Worm (Caenorhabditis elegans) whole organism, L4 larva: Measurements from ENCODE around the gene gst-31.

Experiments used
- F37D6.2 ChIP-seq: sonication (generic microtip); optimal IDR thresholded peaks from 2 replicates; lab custom pipeline; 2016; ENCODE audit warnings: mild to moderate bottlenecking, missing genetic modification characterization, missing compliant biosample characterization
- T20F7.1 ChIP-seq: fragments of 200-800 bp; sonication (Bioruptor generic); optimal IDR thresholded peaks from 2 replicates; lab custom pipeline; 2018; ENCODE audit warnings: mild to moderate bottlenecking, missing genetic modification characterization, missing compliant biosample characterization
- ZK337.2 ChIP-seq: fragments of 200-800 bp; sonication (Bioruptor generic); IDR thresholded peaks from 2 replicates; pipeline ENCODE4 v1.3.6; 2022; ENCODE audit warnings: missing genetic modification reagents, missing genetic modification characterization, missing compliant biosample characterization
- aha-1 ChIP-seq: fragments of 150-350 bp; peaks from one replicate; lab custom pipeline; 2014; ENCODE audit warnings: missing biosample characterization, missing genetic modification characterization
- aly-2 ChIP-seq: sonication (generic microtip); optimal IDR thresholded peaks from 2 replicates; lab custom pipeline; 2018; ENCODE audit warnings: missing biosample characterization, missing genetic modification characterization
- daf-16 ChIP-seq, 3 experiments: sonication (generic microtip); optimal IDR thresholded peaks; 2 replicates each; lab custom pipeline; 2016 to 2017; ENCODE audit warnings: missing genetic modification characterization in 3 of 3, missing genetic modification reagents in 3 of 3, mild to moderate bottlenecking in 2 of 3, missing compliant biosample characterization in 2 of 3, missing biosample characterization in 1 of 3, moderate library complexity in 1 of 3
- dmd-6 ChIP-seq: fragments of 200-800 bp; sonication (Bioruptor generic); IDR thresholded peaks from 2 replicates; pipeline ENCODE4 v1.3.6; 2022; ENCODE audit warnings: missing genetic modification reagents, missing genetic modification characterization, missing compliant biosample characterization
- dmd-8 ChIP-seq: fragments of 200-800 bp; sonication (Bioruptor generic); IDR thresholded peaks from 2 replicates; pipeline ENCODE4 v1.3.6; 2022; ENCODE audit warnings: missing genetic modification characterization, missing compliant biosample characterization
- dve-1 ChIP-seq: sonication (generic microtip); optimal IDR thresholded peaks from 2 replicates; lab custom pipeline; 2017; ENCODE audit warnings: antibody characterized with exemption, mild to moderate bottlenecking, missing genetic modification characterization, missing compliant biosample characterization; ENCODE audit not compliant: insufficient read depth
- gei-8 ChIP-seq: fragments of 200-800 bp; sonication (Bioruptor generic); optimal IDR thresholded peaks from 2 replicates; lab custom pipeline; 2018; ENCODE audit warnings: mild to moderate bottlenecking, missing genetic modification characterization, missing compliant biosample characterization
- hif-1 ChIP-seq, 2 experiments: sonication (generic microtip); optimal IDR thresholded peaks; 2 replicates each; lab custom pipeline; 2016 to 2017; ENCODE audit warnings: missing compliant biosample characterization in 2 of 2, missing genetic modification characterization in 2 of 2, missing genetic modification reagents in 2 of 2, missing genotype in 2 of 2, mild to moderate bottlenecking in 1 of 2
- hlh-11 ChIP-seq: fragments of 200-800 bp; sonication (Bioruptor generic); optimal IDR thresholded peaks from 2 replicates; lab custom pipeline; 2018; ENCODE audit warnings: mild to moderate bottlenecking, missing genetic modification characterization, missing compliant biosample characterization
- hlh-30 ChIP-seq: sonication (generic microtip); optimal IDR thresholded peaks from 2 replicates; lab custom pipeline; 2017; ENCODE audit warnings: antibody characterized with exemption, mild to moderate bottlenecking, missing genetic modification characterization, missing compliant biosample characterization; ENCODE audit not compliant: insufficient read depth
- hmg-1.1 ChIP-seq: fragments of 200-800 bp; sonication (Bioruptor generic); IDR thresholded peaks from 2 replicates; pipeline ENCODE4 v1.3.6; 2022; ENCODE audit warnings: missing genetic modification reagents, missing genetic modification characterization, missing compliant biosample characterization
- lin-13 ChIP-seq: fragments of 150-350 bp; optimal IDR thresholded peaks from 2 replicates; lab custom pipeline; 2014; ENCODE audit warnings: missing biosample characterization, missing genetic modification reagents, missing genetic modification characterization
- lin-39 ChIP-seq: fragments of 150-350 bp; optimal IDR thresholded peaks from 2 replicates; lab custom pipeline; 2014; ENCODE audit warnings: missing biosample characterization, missing genetic modification reagents, missing genetic modification characterization
- lsy-2 ChIP-seq, 2 experiments: fragments of 150-350 bp in 1 of 2; sonication (generic microtip) in 1 of 2; optimal IDR thresholded peaks; 2 replicates each; lab custom pipeline; 2014 to 2017; ENCODE audit warnings: missing biosample characterization in 2 of 2, missing genetic modification characterization in 2 of 2
- madf-9 ChIP-seq: fragments of 200-800 bp; sonication (Bioruptor generic); conservative IDR thresholded peaks from 2 replicates; pipeline ENCODE4 v1.3.6; 2022; ENCODE audit warnings: missing genetic modification reagents, missing genetic modification characterization, missing compliant biosample characterization
- mdl-1 ChIP-seq, 2 experiments: fragments of 150-350 bp in 1 of 2; sonication (generic microtip) in 1 of 2; optimal IDR thresholded peaks; 2 replicates each; lab custom pipeline; 2014 to 2017; ENCODE audit warnings: missing biosample characterization in 2 of 2, missing genetic modification characterization in 2 of 2
- mdt-29 ChIP-seq: fragments of 200-800 bp; sonication (Bioruptor generic); IDR thresholded peaks from 2 replicates; pipeline ENCODE4 v1.3.6; 2022; ENCODE audit warnings: missing genetic modification reagents, missing genetic modification characterization, missing compliant biosample characterization
- mep-1 ChIP-seq: fragments of 150-350 bp; sonication (generic microtip); optimal IDR thresholded peaks from 3 replicates; lab custom pipeline; 2014; ENCODE audit warnings: missing biosample characterization, missing genetic modification characterization
- mes-2 ChIP-seq: sonication (generic microtip); optimal IDR thresholded peaks from 2 replicates; lab custom pipeline; 2016; ENCODE audit warnings: missing genotype, mild to moderate bottlenecking, missing genetic modification characterization, missing compliant biosample characterization; ENCODE audit not compliant: poor library complexity, severe bottlenecking
- mxl-2 ChIP-seq: fragments of 200-800 bp; sonication (Bioruptor generic); conservative IDR thresholded peaks from 2 replicates; pipeline ENCODE4 v1.3.6; 2022; ENCODE audit warnings: missing genetic modification reagents, missing genetic modification characterization, missing compliant biosample characterization
- mxl-3 ChIP-seq: fragments of 200-800 bp; sonication (Bioruptor generic); optimal IDR thresholded peaks from 2 replicates; lab custom pipeline; 2018; ENCODE audit warnings: mild to moderate bottlenecking, missing genetic modification characterization, missing compliant biosample characterization
- nhr-102 ChIP-seq: sonication (generic microtip); optimal IDR thresholded peaks from 2 replicates; lab custom pipeline; 2016; ENCODE audit warnings: mild to moderate bottlenecking, missing genetic modification characterization, moderate library complexity, missing compliant biosample characterization
- nhr-237 ChIP-seq: sonication (generic microtip); optimal IDR thresholded peaks from 2 replicates; lab custom pipeline; 2017; ENCODE audit warnings: missing biosample characterization, missing genetic modification characterization
- nhr-25 ChIP-seq: sonication (generic microtip); optimal IDR thresholded peaks from 2 replicates; lab custom pipeline; 2017; ENCODE audit warnings: missing genetic modification characterization, mild to moderate bottlenecking, missing compliant biosample characterization, antibody characterized with exemption, moderate library complexity, borderline replicate concordance; ENCODE audit not compliant: insufficient read depth
- nhr-28 ChIP-seq: fragments of 150-350 bp; optimal IDR thresholded peaks from 2 replicates; lab custom pipeline; 2014; ENCODE audit warnings: missing biosample characterization, missing genetic modification characterization
- nhr-77 ChIP-seq: fragments of 150-350 bp; optimal IDR thresholded peaks from 2 replicates; lab custom pipeline; 2014; ENCODE audit warnings: missing biosample characterization, missing genetic modification characterization
- php-3 ChIP-seq: fragments of 200-800 bp; sonication (Bioruptor generic); IDR thresholded peaks from 2 replicates; pipeline ENCODE4 v1.3.6; 2022; ENCODE audit warnings: missing genetic modification reagents, missing genetic modification characterization, missing compliant biosample characterization
- sdz-12 ChIP-seq: fragments of 200-800 bp; sonication (Bioruptor generic); optimal IDR thresholded peaks from 2 replicates; lab custom pipeline; 2018; ENCODE audit warnings: mild to moderate bottlenecking, missing genetic modification characterization, missing compliant biosample characterization
- set-16 ChIP-seq: fragments of 200-800 bp; sonication (Bioruptor generic); IDR thresholded peaks from 2 replicates; pipeline ENCODE4 v1.3.6; 2022; ENCODE audit warnings: missing genetic modification reagents, missing genetic modification characterization, missing compliant biosample characterization
- snpc-1.2 ChIP-seq: fragments of 200-800 bp; sonication (Bioruptor generic); IDR thresholded peaks from 2 replicates; pipeline ENCODE4 v1.3.6; 2022; ENCODE audit warnings: missing genetic modification reagents, missing genetic modification characterization, missing compliant biosample characterization
- tag-97 ChIP-seq: fragments of 200-800 bp; sonication (Bioruptor generic); IDR thresholded peaks from 2 replicates; pipeline ENCODE4 v1.3.6; 2022; ENCODE audit warnings: missing genetic modification characterization, missing compliant biosample characterization
- tra-1 ChIP-seq: fragments of 200-800 bp; sonication (Bioruptor generic); IDR thresholded peaks from 2 replicates; pipeline ENCODE4 v1.3.6; 2022; ENCODE audit warnings: missing genetic modification reagents, missing genetic modification characterization, missing compliant biosample characterization
- unc-62 ChIP-seq, 3 experiments: fragments of 150-350 bp in 1 of 3; sonication (generic microtip); optimal IDR thresholded peaks in 2 of 3; peaks in 1 of 3; 1 replicate in 1 of 3; 2 replicates in 2 of 3; lab custom pipeline; 2014 to 2017; ENCODE audit warnings: missing biosample characterization in 3 of 3, missing genetic modification characterization in 3 of 3, missing genetic modification reagents in 3 of 3, missing genotype in 1 of 3
- vab-7 ChIP-seq: fragments of 200-800 bp; sonication (Bioruptor generic); IDR thresholded peaks from 2 replicates; pipeline ENCODE4 v1.3.6; 2022; ENCODE audit warnings: missing genetic modification reagents, missing genetic modification characterization, missing compliant biosample characterization
- ztf-7 ChIP-seq: fragments of 150-350 bp; optimal IDR thresholded peaks from 2 replicates; lab custom pipeline; 2014; ENCODE audit warnings: missing biosample characterization, missing genetic modification characterization

gst-31 gene

DNA sequence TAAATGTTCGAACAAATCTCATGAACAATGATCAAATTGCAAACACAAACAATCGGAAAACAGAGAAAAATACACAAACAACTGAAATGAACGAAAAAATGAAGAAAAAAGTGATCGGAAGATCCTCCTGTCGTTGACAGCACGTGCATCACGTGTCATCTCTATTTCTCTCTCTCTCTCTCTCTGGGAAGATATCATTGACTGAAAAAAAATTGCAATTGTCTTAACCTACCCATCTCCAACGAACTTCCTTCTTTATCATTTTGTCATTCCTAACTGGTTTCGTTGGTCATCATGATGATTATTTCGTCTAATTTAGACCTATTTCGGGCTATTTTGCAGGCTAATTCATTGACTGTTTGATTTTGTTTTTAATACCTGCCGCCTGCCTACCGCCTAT is 30.6 kb upstream of the gst-31 start (continued):
- no peak for TF ChIP-seq ztf-7
- no peak for TF ChIP-seq vab-7 (GFP tag; lab: Robert Waterston, UW)

DNA sequence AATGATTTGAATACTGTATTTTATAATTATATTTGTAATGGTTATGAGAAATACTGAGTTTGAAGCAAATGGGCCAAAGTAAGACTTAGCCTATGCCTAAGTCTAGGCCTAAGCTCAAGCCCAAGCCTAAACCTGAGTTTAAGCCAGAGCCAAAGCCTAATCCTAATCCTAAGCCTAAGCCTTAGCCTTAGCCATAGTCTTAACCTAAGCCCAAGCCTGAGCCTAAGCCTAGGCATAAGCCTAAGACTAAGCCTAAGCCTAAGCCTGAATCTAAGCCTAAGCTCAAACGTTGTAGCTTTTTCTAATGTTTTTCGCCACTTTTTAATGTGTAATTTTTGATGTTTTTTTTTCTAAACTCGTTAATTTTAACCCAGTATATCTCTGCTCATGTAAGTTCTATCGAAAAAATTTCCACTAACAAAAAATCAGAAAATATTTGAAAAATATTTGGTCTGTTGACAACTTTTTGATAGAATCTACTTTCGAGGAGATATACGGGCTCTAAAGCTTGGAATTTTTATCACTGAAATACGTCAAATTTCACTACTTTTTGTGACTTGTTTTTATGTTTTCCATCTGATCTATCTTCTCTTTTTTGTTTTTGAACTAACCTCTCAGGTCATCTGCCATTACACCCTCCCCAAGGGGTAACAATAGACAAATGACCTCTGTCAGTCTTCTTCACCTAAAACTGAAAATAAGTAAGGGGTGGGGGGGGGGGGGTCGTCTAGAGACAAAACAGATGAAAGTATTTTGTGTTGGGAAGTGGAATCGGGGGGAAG is 29.5 kb upstream of the gst-31 start:
- no peak for TF ChIP-seq T20F7.1 (GFP tag; lab: Kevin White, UChicago)
- TF ChIP-seq dmd-6 (GFP tag; lab: Robert Waterston, UW), result peak; percentile 13; the same call in 1 of the 2 replicates
- TF ChIP-seq unc-62 (GFP tag; optimal IDR thresholded peaks at IDR 0.05 in 1 of 2; lab: Kevin White, UChicago), result peak in 1 of 2 experiments; percentile 67
- no peak for TF ChIP-seq unc-62 (tag; optimal IDR thresholded peaks at IDR 0.05; lab: Kevin White, UChicago)

DNA sequence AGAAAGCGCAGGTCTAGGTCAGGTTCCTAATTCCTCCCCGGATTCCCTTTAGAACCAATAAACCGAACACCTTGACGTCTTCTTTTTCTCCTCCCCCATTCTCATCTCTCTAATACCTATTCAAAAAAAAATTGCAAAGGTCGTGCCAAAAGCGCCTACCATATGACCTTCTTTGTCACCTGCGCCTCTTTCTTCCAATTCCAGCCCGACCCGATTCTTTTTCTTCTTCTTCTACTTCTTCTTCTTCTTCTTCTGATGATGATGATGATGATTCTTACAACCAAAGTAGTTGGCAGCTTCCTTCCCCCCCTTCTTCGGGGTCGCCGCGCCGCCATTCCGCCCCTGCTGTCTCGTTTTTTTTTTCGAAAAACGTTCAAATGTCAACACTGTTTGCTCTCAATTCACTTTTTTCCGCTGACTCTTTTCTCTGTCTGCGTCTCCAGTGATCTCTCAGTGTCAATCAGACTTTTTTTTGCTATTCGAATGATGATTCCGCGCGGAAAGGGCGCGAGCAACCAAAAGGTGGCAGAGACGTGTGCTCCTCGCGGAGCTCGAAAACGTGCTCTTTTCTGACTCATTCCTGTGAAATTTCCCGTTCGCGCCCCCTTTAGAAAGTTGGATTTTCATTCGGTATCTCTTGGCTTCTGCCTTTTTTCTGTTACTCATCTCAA is 28.8 kb upstream of the gst-31 start:
- TF ChIP-seq madf-9 (GFP tag; lab: Robert Waterston, UW) (peak; percentile 84), hlh-30 (peak; percentile 66), gei-8 (no peak), dmd-8 (no peak), nhr-237 (tag; lab: Kevin White, UChicago) (no peak), tag-97 (GFP tag; lab: Robert Waterston, UW) (no peak), aha-1 (tag; lab: Kevin White, UChicago) (peak; percentile 82), sdz-12 (no peak), hif-1 (tag; optimal IDR thresholded peaks at IDR 0.05; lab: Kevin White, UChicago) (no peak), mep-1 (tag; lab: Kevin White, UChicago) (peak; percentile 41), vab-7 (GFP tag; lab: Robert Waterston, UW) (no peak), php-3 (GFP tag; lab: Robert Waterston, UW) (no peak), T20F7.1 (GFP tag; lab: Kevin White, UChicago) (no peak), snpc-1.2 (no peak), unc-62 (GFP tag; optimal IDR thresholded peaks at IDR 0.05 in 1 of 2; lab: Kevin White, UChicago) (peak in 1 of 2 experiments; percentile 7), unc-62 (tag; optimal IDR thresholded peaks at IDR 0.05; lab: Kevin White, UChicago) (no peak), hlh-11 (tag; lab: Kevin White, UChicago) (peak; percentile 18), lin-13 (peak; percentile 15), mdt-29 (GFP tag; lab: Robert Waterston, UW) (no peak), lin-39 (tag; lab: Kevin White, UChicago) (no peak), dve-1 (peak; percentile 19), tra-1 (GFP tag; lab: Robert Waterston, UW) (no peak), daf-16 (GFP tag; optimal IDR thresholded peaks at IDR 0.05; lab: Kevin White, UChicago) (no peak), daf-16 (tag; optimal IDR thresholded peaks at IDR 0.05; lab: Kevin White, UChicago) (peak; percentile 25), nhr-25 (tag; lab: Kevin White, UChicago) (peak; percentile 1), set-16 (GFP tag; lab: Robert Waterston, UW) (peak; percentile 24; the same call in 1 of the 2 replicates)

DNA sequence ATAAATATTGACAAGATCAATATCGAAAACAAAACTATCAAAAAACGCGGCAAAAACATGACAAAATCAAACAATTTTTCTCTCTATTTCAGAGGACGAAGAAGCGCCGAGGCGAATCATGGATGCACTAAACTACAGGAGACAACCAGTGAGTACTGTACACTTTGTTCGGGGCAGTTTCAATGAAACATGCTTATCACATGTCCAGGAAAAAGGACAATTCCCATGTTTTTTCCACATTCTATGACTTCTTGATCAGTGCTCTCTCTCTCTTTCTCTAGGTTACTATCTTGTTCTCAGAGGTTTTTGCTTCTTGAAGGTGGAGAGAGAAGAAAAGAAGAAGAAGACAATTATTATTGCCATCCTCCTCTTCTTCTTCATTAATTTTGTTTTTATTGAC is 22.7 kb upstream of the gst-31 start:
- peak; percentile 34 for TF ChIP-seq dve-1
- TF ChIP-seq lsy-2 (tag; optimal IDR thresholded peaks at IDR 0.05; lab: Kevin White, UChicago), result peak in 1 of 2 experiments; percentile 1
- no peak for TF ChIP-seq daf-16 (GFP tag; optimal IDR thresholded peaks at IDR 0.05; lab: Kevin White, UChicago)
- peak; percentile 74 for TF ChIP-seq daf-16 (tag; optimal IDR thresholded peaks at IDR 0.05; lab: Kevin White, UChicago)
- no peak for TF ChIP-seq madf-9 (GFP tag; lab: Robert Waterston, UW)
- no peak for TF ChIP-seq ZK337.2 (GFP tag; lab: Robert Waterston, UW)
- no peak for TF ChIP-seq hif-1 (tag; optimal IDR thresholded peaks at IDR 0.05; lab: Kevin White, UChicago)
- peak in 1 of 2 experiments; percentile 94 for TF ChIP-seq unc-62 (GFP tag; optimal IDR thresholded peaks at IDR 0.05 in 1 of 2; lab: Kevin White, UChicago)
- TF ChIP-seq unc-62 (tag; optimal IDR thresholded peaks at IDR 0.05; lab: Kevin White, UChicago), result no peak
- TF ChIP-seq nhr-102 (tag; lab: Kevin White, UChicago), result peak; percentile 7
- peak; percentile 59 for TF ChIP-seq nhr-28 (tag; lab: Kevin White, UChicago)
- TF ChIP-seq tra-1 (GFP tag; lab: Robert Waterston, UW), result no peak
- TF ChIP-seq hlh-11 (tag; lab: Kevin White, UChicago), result peak; percentile 64
- TF ChIP-seq mes-2, result peak; percentile 29
- TF ChIP-seq mxl-2 (GFP tag; lab: Robert Waterston, UW), result peak; percentile 38; the same call in 1 of the 2 replicates
- peak; percentile 65 for TF ChIP-seq nhr-77 (tag; lab: Kevin White, UChicago)
- peak; percentile 31 for TF ChIP-seq hlh-30
- TF ChIP-seq dmd-6 (GFP tag; lab: Robert Waterston, UW), result peak; percentile 71
- TF ChIP-seq F37D6.2 (tag; lab: Kevin White, UChicago), result no peak
- TF ChIP-seq mxl-3 (GFP tag; lab: Kevin White, UChicago), result no peak
- no peak for TF ChIP-seq hmg-1.1 (GFP tag; lab: Robert Waterston, UW)
- TF ChIP-seq aly-2 (tag; lab: Kevin White, UChicago), result no peak
- peak in 1 of 2 experiments; percentile 26 for TF ChIP-seq mdl-1 (tag; optimal IDR thresholded peaks at IDR 0.05; lab: Kevin White, UChicago)
